Fruit fly (Drosophila melanogaster) whole organism, pupa: Measurements from ENCODE around the gene Gr22f.

Experiments used
- CG10348 ChIP-seq: fragments of 200-800 bp; sonication (Bioruptor generic); IDR thresholded peaks from 2 replicates; pipeline ENCODE4 v1.3.6; 2022; ENCODE audit warnings: missing biosample characterization, missing genetic modification characterization
- CG12605 ChIP-seq: fragments of 200-800 bp; sonication (Bioruptor generic); IDR thresholded peaks from 2 replicates; pipeline ENCODE4 v1.3.6; 2022; ENCODE audit warnings: missing biosample characterization, missing genetic modification characterization
- CG13204 ChIP-seq: fragments of 200-800 bp; sonication (Bioruptor generic); optimal IDR thresholded peaks from 2 replicates; lab custom pipeline; 2018; ENCODE audit warnings: missing biosample characterization, mild to moderate bottlenecking, missing genetic modification characterization, moderate library complexity
- CG14655 ChIP-seq: fragments of 200-800 bp; sonication (Bioruptor generic); optimal IDR thresholded peaks from 3 replicates; lab custom pipeline; 2017; ENCODE audit warnings: mild to moderate bottlenecking, missing biosample characterization, missing genetic modification reagents, missing genetic modification characterization
- CG15710 ChIP-seq: fragments of 200-800 bp; sonication (Bioruptor generic); optimal IDR thresholded peaks from 2 replicates; lab custom pipeline; 2018; ENCODE audit warnings: missing biosample characterization, mild to moderate bottlenecking, missing genetic modification characterization, moderate library complexity
- CG17806 ChIP-seq: fragments of 200-800 bp; sonication (Bioruptor generic); optimal IDR thresholded peaks from 2 replicates; lab custom pipeline; 2018; ENCODE audit warnings: missing biosample characterization, mild to moderate bottlenecking, missing genetic modification characterization, moderate library complexity
- CG32121 ChIP-seq: fragments of 200-800 bp; sonication (Bioruptor generic); IDR thresholded peaks from 2 replicates; pipeline ENCODE4 v1.3.6; 2022; ENCODE audit warnings: missing biosample characterization, missing genetic modification characterization
- CG34367 ChIP-seq: fragments of 200-800 bp; sonication (Bioruptor generic); optimal IDR thresholded peaks from 2 replicates; lab custom pipeline; 2018; ENCODE audit warnings: missing biosample characterization, mild to moderate bottlenecking, missing genetic modification characterization
- CG4496 ChIP-seq: fragments of 200-800 bp; sonication (Bioruptor generic); IDR thresholded peaks from 3 replicates; pipeline ENCODE4 v1.3.6; 2022; ENCODE audit warnings: missing biosample characterization, missing genetic modification characterization
- CG8159 ChIP-seq: fragments of 200-800 bp; sonication (Bioruptor generic); optimal IDR thresholded peaks from 3 replicates; lab custom pipeline; 2018; ENCODE audit warnings: missing biosample characterization, mild to moderate bottlenecking, missing genetic modification characterization, moderate library complexity
- CG8301 ChIP-seq: fragments of 200-800 bp; sonication (Bioruptor generic); optimal IDR thresholded peaks from 2 replicates; lab custom pipeline; 2018; ENCODE audit warnings: missing biosample characterization, mild to moderate bottlenecking, missing genetic modification characterization
- CG9948 ChIP-seq: fragments of 200-800 bp; sonication (Bioruptor generic); optimal IDR thresholded peaks from 2 replicates; lab custom pipeline; 2018; ENCODE audit warnings: missing biosample characterization, mild to moderate bottlenecking, missing genetic modification characterization, moderate library complexity
- D1 ChIP-seq: fragments of 200-800 bp; sonication (Bioruptor generic); optimal IDR thresholded peaks from 2 replicates; lab custom pipeline; 2018; ENCODE audit warnings: missing biosample characterization, mild to moderate bottlenecking, missing genetic modification characterization, moderate library complexity
- EcR ChIP-seq: fragments of 200-800 bp; sonication (Bioruptor generic); optimal IDR thresholded peaks from 3 replicates; lab custom pipeline; 2019; ENCODE audit warnings: missing biosample characterization, missing genetic modification characterization, mild to moderate bottlenecking, moderate library complexity, missing genetic modification reagents
- Ets98B ChIP-seq: fragments of 200-800 bp; sonication (Bioruptor generic); IDR thresholded peaks from 2 replicates; pipeline ENCODE4 v1.3.6; 2022; ENCODE audit warnings: missing biosample characterization, missing genetic modification characterization
- Pif1A ChIP-seq: fragments of 200-800 bp; sonication (Bioruptor generic); optimal IDR thresholded peaks from 3 replicates; lab custom pipeline; 2016; ENCODE audit warnings: missing biosample characterization, missing genetic modification characterization
- Pif1B ChIP-seq: fragments of 200-800 bp; sonication (Bioruptor generic); optimal IDR thresholded peaks from 3 replicates; lab custom pipeline; 2016; ENCODE audit warnings: missing biosample characterization, missing genetic modification characterization
- Snoo ChIP-seq: fragments of 200-800 bp; sonication (Bioruptor generic); optimal IDR thresholded peaks from 3 replicates; lab custom pipeline; 2017; ENCODE audit warnings: missing biosample characterization, mild to moderate bottlenecking, missing genetic modification characterization, inconsistent platforms
- fd96Ca ChIP-seq: fragments of 200-800 bp; sonication (Bioruptor generic); IDR thresholded peaks from 3 replicates; pipeline ENCODE4 v1.3.6; 2022; ENCODE audit warnings: missing biosample characterization, missing genetic modification characterization
- gl ChIP-seq: fragments of 200-800 bp; sonication (Bioruptor generic); optimal IDR thresholded peaks from 2 replicates; lab custom pipeline; 2018; ENCODE audit warnings: missing biosample characterization, mild to moderate bottlenecking, missing genetic modification characterization
- rn ChIP-seq: fragments of 200-800 bp; sonication (Bioruptor generic); IDR thresholded peaks from 2 replicates; pipeline ENCODE4 v1.3.6; 2022; ENCODE audit warnings: missing biosample characterization, missing genetic modification characterization

Gene Gr22f

DNA sequence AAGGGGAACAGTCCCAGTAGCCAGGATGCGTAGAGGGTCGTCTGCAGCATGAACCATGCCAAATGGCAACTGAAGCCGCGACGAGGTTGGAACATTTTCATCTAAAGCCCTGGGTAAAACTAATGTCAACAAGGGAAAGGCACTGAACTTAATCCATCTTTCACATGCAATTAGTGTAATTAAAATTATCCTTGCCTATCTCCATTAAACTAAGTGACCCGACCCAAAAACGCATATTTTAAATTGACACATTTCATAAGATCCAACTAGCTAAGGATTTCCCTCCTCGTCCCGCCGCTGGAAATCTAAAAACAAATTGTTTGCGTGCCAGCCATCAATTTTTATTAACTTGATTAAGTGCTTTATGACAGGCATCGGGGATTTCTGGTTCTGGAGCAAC is at the start of gene Gr22f:
Gene Gr22f, minus strand, starts transcription at position 101 of the 400 bp plus-strand sequence.
- TF ChIP-seq D1 (tag; lab: Kevin White, UChicago) (no peak), CG8159 (tag; lab: Kevin White, UChicago) (no peak), CG8301 (tag; lab: Kevin White, UChicago) (no peak), CG32121 (no peak), fd96Ca (GFP tag; lab: Robert Waterston, UW) (no peak), CG14655 (GFP tag; lab: Kevin White, UChicago) (no peak), CG13204 (GFP tag; lab: Kevin White, UChicago) (no peak), Pif1B (GFP tag; lab: Kevin White, UChicago) (no peak), CG15710 (tag; lab: Kevin White, UChicago) (no peak), rn (GFP tag; lab: Robert Waterston, UW) (no peak)

dm6 chr2L:1794817-1795216 is 38.6 kb upstream of the Gr22f start, which contains the start of gene Gr22a:
TSS of gene Gr22a (minus strand) at chr2L:1794917.
- TF ChIP-seq EcR (GFP tag; lab: Kevin White, UChicago): no peak
- TF ChIP-seq Snoo (tag; lab: Kevin White, UChicago): no peak
- no peak for TF ChIP-seq gl (tag; lab: Kevin White, UChicago)
- no peak for TF ChIP-seq Pif1B (GFP tag; lab: Kevin White, UChicago)
- TF ChIP-seq Pif1A (GFP tag; lab: Kevin White, UChicago): no peak
- no peak for TF ChIP-seq D1 (tag; lab: Kevin White, UChicago)
- no peak for TF ChIP-seq CG12605 (GFP tag; lab: Robert Waterston, UW)
- TF ChIP-seq CG8159 (tag; lab: Kevin White, UChicago): no peak

DNA sequence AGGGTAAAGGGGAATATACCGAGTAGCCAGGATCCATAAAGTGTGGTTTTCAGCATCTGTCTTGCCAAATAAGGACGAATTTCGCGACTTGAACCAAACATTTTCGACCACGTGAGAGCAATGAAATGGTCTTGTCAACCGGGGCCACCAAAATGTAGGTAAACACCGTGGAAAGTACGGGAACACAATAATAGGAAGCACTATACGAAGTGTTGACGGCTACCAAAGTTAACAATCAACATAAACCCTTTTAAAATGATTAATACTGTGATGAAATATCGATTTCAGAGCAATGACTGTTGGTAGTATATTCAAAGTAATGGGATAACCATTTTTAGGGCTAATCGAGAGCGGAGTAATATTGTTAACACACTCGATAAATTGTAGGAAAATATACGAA is 36.9 kb upstream of the Gr22f start, which contains the start of gene Gr22b:
Gene Gr22b, minus strand, starts transcription at position 101 of the 400 bp plus-strand sequence.
- TF ChIP-seq CG4496 (GFP tag; lab: Robert Waterston, UW): no peak
- no peak for TF ChIP-seq fd96Ca (GFP tag; lab: Robert Waterston, UW)
- TF ChIP-seq CG8159 (tag; lab: Kevin White, UChicago): no peak
- TF ChIP-seq, all 21 proteins: peak for 0

dm6 chr2L:1791723-1792122 is 35.5 kb upstream of the Gr22f start, which contains the start of gene Gr22c:
TSS of gene Gr22c (minus strand) at chr2L:1791823.
- TF ChIP-seq CG34367 (no peak), CG14655 (GFP tag; lab: Kevin White, UChicago) (no peak), CG8301 (tag; lab: Kevin White, UChicago) (no peak), EcR (GFP tag; lab: Kevin White, UChicago) (no peak), Ets98B (GFP tag; lab: Robert Waterston, UW) (no peak), CG13204 (GFP tag; lab: Kevin White, UChicago) (no peak), CG10348 (GFP tag; lab: Robert Waterston, UW) (no peak), CG4496 (GFP tag; lab: Robert Waterston, UW) (no peak), CG15710 (tag; lab: Kevin White, UChicago) (no peak)

dm6 chr2L:1790261-1790660 is 34.0 kb upstream of the Gr22f start, which contains the start of gene Gr22d:
TSS of gene Gr22d (minus strand) at chr2L:1790361.
- no peak for TF ChIP-seq CG12605 (GFP tag; lab: Robert Waterston, UW)
- TF ChIP-seq rn (GFP tag; lab: Robert Waterston, UW): no peak
- TF ChIP-seq CG4496 (GFP tag; lab: Robert Waterston, UW): no peak

DNA sequence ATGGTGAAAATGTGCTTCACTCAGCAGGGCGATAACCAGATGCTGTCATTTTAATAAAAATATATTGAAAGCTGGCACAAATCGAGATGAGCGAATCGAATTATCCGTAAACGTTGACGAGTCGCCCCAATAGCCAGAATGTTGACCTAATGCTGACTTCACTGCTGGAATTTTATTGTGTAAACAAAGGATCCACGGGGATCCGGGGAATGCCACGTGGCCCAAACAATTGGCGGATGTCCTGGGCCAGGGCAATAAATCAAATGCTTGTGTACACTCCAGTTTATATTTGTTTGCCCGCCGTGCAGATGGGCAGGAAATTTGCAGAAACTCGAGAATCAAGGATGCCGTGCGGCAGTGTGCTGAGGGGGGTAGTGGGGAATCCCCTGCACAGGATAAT is 31.7 kb upstream of the Gr22f start:
- TF ChIP-seq EcR (GFP tag; lab: Kevin White, UChicago) (no peak), CG34367 (no peak), CG15710 (tag; lab: Kevin White, UChicago) (no peak), D1 (tag; lab: Kevin White, UChicago) (no peak), CG10348 (GFP tag; lab: Robert Waterston, UW) (no peak), CG4496 (GFP tag; lab: Robert Waterston, UW) (no peak), CG9948 (tag; lab: Kevin White, UChicago) (no peak), CG13204 (GFP tag; lab: Kevin White, UChicago) (no peak), CG14655 (GFP tag; lab: Kevin White, UChicago) (no peak), CG8159 (tag; lab: Kevin White, UChicago) (no peak), Pif1B (GFP tag; lab: Kevin White, UChicago) (no peak), CG8301 (tag; lab: Kevin White, UChicago) (no peak)

- TF ChIP-seq CG10348 (GFP tag; lab: Robert Waterston, UW) (no peak), CG32121 (no peak), Snoo (tag; lab: Kevin White, UChicago) (no peak), CG34367 (no peak), D1 (tag; lab: Kevin White, UChicago) (no peak), CG8301 (tag; lab: Kevin White, UChicago) (no peak), CG4496 (GFP tag; lab: Robert Waterston, UW) (no peak), CG17806 (tag; lab: Kevin White, UChicago) (no peak), CG13204 (GFP tag; lab: Kevin White, UChicago) (no peak), EcR (GFP tag; lab: Kevin White, UChicago) (no peak), Ets98B (GFP tag; lab: Robert Waterston, UW) (no peak), CG8159 (tag; lab: Kevin White, UChicago) (no peak)
Observed at dm6 chr2L:1783762-1784161, 27.5 kb upstream of the Gr22f start, which contains the start of gene Gr22e. TSS of gene Gr22e (plus strand) at chr2L:1784062.
